Worm (Caenorhabditis elegans) whole organism, midembryonic: Measurements from ENCODE around the gene coq-5.

Experiments
- T22C8.4 ChIP-seq: fragments of 200-800 bp; sonication (Bioruptor generic); IDR thresholded peaks from 2 replicates; pipeline ENCODE4 v1.3.6; 2022; ENCODE audit warnings: missing genetic modification characterization, missing compliant biosample characterization
- cog-1 ChIP-seq: sonication (generic microtip); optimal IDR thresholded peaks from 2 replicates; lab custom pipeline; 2016; ENCODE audit warnings: missing genetic modification characterization, missing compliant biosample characterization
- flt-1 ChIP-seq: fragments of 200-800 bp; sonication (Bioruptor generic); IDR thresholded peaks from 2 replicates; pipeline ENCODE4 v1.3.6; 2022; ENCODE audit warnings: missing genetic modification characterization, missing compliant biosample characterization
- klf-2 ChIP-seq: fragments of 200-800 bp; sonication (Bioruptor generic); conservative IDR thresholded peaks from 2 replicates; pipeline ENCODE4 v1.3.6; 2022; ENCODE audit warnings: missing genetic modification reagents, missing genetic modification characterization, missing compliant biosample characterization
- med-1 ChIP-seq: sonication (generic microtip); optimal IDR thresholded peaks from 2 replicates; lab custom pipeline; 2017; ENCODE audit warnings: missing genetic modification characterization, mild to moderate bottlenecking, missing compliant biosample characterization, antibody characterized with exemption, missing genetic modification reagents; ENCODE audit not compliant: insufficient read depth
- ref-1 ChIP-seq: fragments of 200-800 bp; sonication (Bioruptor generic); conservative IDR thresholded peaks from 2 replicates; pipeline ENCODE4 v1.3.6; 2022; ENCODE audit warnings: missing genetic modification reagents, missing genetic modification characterization, missing compliant biosample characterization
- tab-1 ChIP-seq: fragments of 200-800 bp; sonication (Bioruptor generic); IDR thresholded peaks from 2 replicates; pipeline ENCODE4 v1.3.6; 2022; ENCODE audit warnings: missing genetic modification characterization, missing compliant biosample characterization
- ztf-23 ChIP-seq: fragments of 200-800 bp; sonication (Bioruptor generic); IDR thresholded peaks from 2 replicates; pipeline ENCODE4 v1.3.6; 2022; ENCODE audit warnings: missing genetic modification reagents, missing genetic modification characterization, missing compliant biosample characterization
- ztf-29 ChIP-seq: fragments of 200-800 bp; sonication (Bioruptor generic); IDR thresholded peaks from 2 replicates; pipeline ENCODE4 v1.3.6; 2022; ENCODE audit warnings: missing genetic modification reagents, missing genetic modification characterization, missing compliant biosample characterization

Gene coq-5

DNA sequence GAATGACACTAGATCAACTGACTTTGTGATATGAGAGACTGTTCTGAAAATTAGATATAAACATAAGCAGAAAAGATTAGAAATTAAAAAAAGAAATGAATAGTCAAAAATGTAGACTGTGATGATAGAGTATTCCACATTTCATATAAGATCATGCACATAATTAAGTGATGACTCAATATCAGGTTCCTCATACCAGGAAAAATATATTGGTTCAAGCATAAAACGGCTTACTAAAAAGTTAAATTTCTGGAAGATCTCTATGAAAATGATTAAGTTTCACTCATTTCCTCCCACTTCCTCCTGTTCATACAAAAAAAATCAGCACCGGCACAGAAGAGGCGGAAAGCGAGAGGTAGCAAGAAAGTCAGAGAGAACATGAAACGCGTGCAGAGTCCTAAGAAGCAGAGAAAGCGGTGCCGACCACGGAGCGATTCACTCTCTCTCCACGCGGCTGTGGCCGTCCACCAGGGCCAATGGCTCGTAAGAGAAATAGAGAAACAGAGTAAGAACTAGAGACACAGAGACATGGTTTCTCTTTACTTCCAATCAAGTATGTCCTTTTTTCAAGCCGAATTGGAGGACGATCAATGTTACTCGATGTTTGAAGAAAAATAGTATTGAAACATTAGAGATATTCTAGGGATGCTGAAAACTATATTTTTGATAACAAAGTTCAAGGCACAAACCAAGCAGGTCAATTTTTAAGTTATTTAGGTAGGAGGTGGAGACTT is 33.5 kb upstream of the coq-5 start, which contains the start of the genes ZK688.5 and fahd-1:
Gene ZK688.5 (minus strand): TSS at position 51 of the 734 bp plus-strand sequence.
Gene fahd-1 (plus strand): TSS at position 684 of the 734 bp plus-strand sequence.
- TF ChIP-seq ztf-23 (GFP tag; lab: Robert Waterston, UW) = 0 out of 2 replicates have a peak, but pooled peaks have one; percentile 51
- TF ChIP-seq cog-1 (tag; lab: Kevin White, UChicago) = peak; percentile 10
- no peak for TF ChIP-seq med-1 (GFP tag; lab: Kevin White, UChicago)
- TF ChIP-seq klf-2 (GFP tag; lab: Robert Waterston, UW) = no peak

DNA sequence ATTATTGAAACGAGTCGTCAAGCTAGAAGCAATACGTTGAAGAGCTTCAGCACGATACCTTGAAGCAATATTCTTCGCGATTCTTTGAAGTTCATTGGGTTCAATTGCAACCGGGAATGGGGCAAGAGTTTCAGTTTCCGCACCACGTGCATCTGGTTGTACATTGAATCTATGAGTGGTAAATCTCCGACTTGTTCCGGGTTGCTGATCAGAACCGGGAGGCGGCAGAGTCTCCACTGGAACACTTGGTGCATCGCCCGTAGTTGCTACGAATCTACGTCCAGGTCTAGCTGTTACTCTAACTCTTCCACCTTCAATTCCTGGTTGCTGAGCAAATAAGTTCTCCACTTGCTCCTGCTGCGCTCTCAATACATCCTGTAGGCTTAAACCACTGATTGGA is 30.8 kb upstream of the coq-5 start:
- TF ChIP-seq klf-2 (GFP tag; lab: Robert Waterston, UW) (no peak), med-1 (GFP tag; lab: Kevin White, UChicago) (no peak), ztf-29 (no peak)

DNA sequence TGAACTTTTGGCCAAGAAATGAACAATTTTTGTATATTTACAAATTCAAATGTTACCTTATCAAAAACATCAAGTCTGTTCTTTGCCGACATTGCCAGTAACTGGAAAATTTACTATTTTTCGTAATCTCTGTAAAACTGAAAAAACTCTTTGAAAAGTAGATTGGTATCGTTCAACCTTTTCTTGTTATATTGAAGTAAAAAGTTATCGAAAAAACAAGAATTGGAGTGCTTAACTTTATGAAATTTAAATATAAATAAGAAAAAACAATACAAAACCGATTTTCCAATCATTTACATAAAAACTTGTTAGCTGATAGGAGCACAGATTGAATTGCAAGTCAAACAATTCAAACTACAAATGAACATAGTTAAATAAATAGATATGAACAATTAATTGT is 26.6 kb upstream of the coq-5 start, which contains the start of gene ZK688.11:
Gene ZK688.11 (minus strand): TSS at position 101 of the 400 bp plus-strand sequence.
- no peak for TF ChIP-seq ztf-23 (GFP tag; lab: Robert Waterston, UW)
- TF ChIP-seq ztf-29 = no peak
- no peak for TF ChIP-seq flt-1
- TF ChIP-seq T22C8.4 = no peak
- no peak for TF ChIP-seq med-1 (GFP tag; lab: Kevin White, UChicago)
- TF ChIP-seq ref-1 = no peak
- TF ChIP-seq klf-2 (GFP tag; lab: Robert Waterston, UW) = no peak
- TF ChIP-seq tab-1 (GFP tag; lab: Robert Waterston, UW) = no peak
- no peak for TF ChIP-seq cog-1 (tag; lab: Kevin White, UChicago)

DNA sequence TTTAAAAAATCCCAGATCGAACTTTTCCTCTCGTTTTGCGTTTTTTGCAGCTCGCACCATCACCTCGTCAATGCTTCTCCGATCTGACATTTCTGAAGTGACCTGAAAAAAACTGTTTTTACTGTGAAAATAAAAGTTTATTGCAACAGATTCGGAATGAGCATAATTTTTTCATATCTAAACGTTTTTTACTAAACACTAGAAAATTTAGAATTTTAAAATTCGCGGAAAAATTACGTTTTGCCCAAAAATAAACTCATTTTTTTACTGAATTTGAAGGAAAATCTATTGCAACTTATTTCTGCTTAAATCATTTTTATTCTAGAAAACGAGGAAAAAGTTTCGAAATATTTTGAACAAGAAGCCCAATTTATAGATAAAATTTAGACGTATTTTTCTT is 24.6 kb upstream of the coq-5 start, which contains the start of gene ZK688.9:
Gene ZK688.9 (minus strand): TSS at position 101 of the 400 bp plus-strand sequence.
- TF ChIP-seq tab-1 (GFP tag; lab: Robert Waterston, UW) (no peak), med-1 (GFP tag; lab: Kevin White, UChicago) (no peak), T22C8.4 (no peak), ref-1 (no peak), ztf-29 (no peak), ztf-23 (GFP tag; lab: Robert Waterston, UW) (no peak), cog-1 (tag; lab: Kevin White, UChicago) (no peak), flt-1 (no peak), klf-2 (GFP tag; lab: Robert Waterston, UW) (no peak)

DNA sequence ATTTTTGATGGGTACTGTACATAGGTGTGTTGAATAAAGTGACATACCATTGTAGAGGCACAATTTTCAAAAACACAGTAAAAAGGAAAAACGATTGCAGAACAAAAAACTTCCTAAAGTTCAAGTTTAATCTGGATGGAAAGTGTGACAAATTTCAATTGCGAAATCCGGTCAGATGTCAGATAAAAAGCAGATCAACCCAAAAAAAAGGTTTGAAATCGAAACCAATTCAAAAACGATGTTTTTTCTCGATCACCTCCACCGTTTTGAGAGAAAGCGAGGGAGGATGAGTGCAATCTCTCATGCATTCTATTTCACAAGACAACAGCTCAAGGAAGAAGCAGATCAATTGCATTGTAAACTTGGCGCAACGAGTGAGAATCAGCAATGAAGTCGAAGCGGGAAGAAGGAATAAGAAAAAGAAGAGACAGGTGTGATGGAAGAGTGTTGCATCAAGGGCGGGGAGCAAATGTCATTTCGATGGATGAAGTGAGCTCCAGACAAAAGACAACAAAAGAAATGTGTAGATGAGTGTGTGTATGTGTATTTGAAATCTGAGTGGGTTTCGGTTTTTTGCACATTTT is 22.0 kb upstream of the coq-5 start:
- TF ChIP-seq cog-1 (tag; lab: Kevin White, UChicago) (no peak), ztf-29 (no peak), flt-1 (no peak)

DNA sequence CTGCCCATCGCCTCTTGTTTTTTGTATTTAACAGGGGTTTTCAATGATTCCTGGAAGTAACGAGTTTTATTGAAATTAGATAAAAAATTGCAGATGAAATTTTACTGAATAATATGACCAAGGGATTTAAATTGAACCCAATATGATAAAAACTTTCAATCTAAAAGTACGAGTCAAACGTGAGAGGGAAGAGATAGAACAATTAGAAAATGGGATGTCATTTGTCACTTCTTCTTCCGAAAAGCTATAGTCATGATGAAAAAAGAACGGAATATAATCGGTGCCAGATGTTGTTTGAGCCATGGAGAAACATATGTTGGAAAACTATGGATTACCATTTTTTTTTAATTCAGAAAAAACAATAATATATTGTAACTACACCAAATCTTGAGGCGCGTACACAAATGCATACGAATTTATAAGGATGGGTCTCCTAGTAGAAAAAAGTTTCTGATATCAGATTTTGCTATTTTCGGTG is 20.6 kb upstream of the coq-5 start, which contains the start of gene sup-18:
Gene sup-18 (minus strand): TSS at position 51 of the 478 bp plus-strand sequence.
- TF ChIP-seq ref-1 = no peak

DNA sequence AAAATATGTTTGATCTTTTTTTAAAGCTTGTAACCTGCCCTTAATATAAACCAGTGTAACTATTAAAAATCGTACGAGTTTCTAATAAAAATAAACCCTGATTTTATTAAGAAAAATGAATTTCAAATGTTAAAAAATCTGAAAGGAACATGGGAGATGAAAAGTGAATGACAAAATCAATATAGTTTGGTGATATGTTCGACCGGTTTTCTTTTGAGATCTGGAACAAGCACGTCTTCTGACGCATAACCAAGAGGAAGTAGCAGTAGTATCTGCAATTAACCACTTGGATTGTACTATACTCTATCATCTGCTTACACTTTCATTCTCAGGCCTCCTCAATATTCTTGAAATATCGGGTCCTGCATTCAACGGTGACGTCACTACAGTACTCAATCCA is 18.8 kb upstream of the coq-5 start:
- TF ChIP-seq klf-2 (GFP tag; lab: Robert Waterston, UW) (no peak), cog-1 (tag; lab: Kevin White, UChicago) (no peak), ztf-23 (GFP tag; lab: Robert Waterston, UW) (no peak), flt-1 (no peak), ztf-29 (no peak), ref-1 (no peak), tab-1 (GFP tag; lab: Robert Waterston, UW) (no peak), T22C8.4 (no peak), med-1 (GFP tag; lab: Kevin White, UChicago) (no peak)

DNA sequence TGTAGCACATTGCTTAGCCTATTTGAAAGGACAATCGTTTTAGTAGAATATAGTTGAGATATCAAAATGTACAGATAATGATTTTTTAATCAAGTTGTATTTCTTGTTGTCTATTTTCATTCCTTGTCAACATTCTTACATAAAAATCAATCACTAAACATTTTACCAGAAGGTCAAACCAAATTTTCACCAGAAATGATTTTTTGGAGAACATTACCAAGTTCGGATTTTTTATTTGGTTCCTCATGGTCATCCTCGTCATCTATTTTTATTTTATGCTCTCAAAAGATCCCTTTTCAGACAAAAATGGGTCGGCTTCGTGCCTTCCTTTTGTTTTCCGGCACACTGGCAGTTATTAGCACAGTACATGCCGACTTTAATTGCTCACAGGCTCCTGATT is 15.2 kb upstream of the coq-5 start, which contains the start of gene tyr-1:
Gene tyr-1 (plus strand): TSS at position 301 of the 400 bp plus-strand sequence.
- TF ChIP-seq flt-1 = no peak

DNA sequence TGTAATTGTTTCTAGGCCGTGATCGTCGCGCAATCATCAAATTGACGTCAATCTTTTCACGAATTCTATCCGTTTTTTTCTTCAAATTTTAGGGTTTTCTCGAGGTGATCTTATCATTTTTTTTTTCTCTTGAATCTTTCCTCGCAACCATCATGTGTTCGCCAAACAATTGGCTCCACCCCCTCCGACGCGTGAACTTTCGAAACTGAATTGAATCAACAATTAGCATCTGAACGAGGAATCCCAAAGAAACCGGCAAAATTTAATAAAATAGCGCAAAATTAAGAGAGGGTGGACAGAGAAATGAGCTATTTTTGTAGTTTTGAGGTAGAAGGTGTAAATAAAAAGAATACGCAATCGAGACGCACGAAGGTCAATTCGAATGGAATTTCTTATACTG is 14.5 kb upstream of the coq-5 start:
- TF ChIP-seq flt-1 = no peak
- TF ChIP-seq T22C8.4 = no peak
- no peak for TF ChIP-seq ztf-23 (GFP tag; lab: Robert Waterston, UW)
- TF ChIP-seq klf-2 (GFP tag; lab: Robert Waterston, UW) = no peak
- no peak for TF ChIP-seq cog-1 (tag; lab: Kevin White, UChicago)
- TF ChIP-seq ref-1 = no peak
- TF ChIP-seq tab-1 (GFP tag; lab: Robert Waterston, UW) = no peak
- no peak for TF ChIP-seq ztf-29
- no peak for TF ChIP-seq med-1 (GFP tag; lab: Kevin White, UChicago)

DNA sequence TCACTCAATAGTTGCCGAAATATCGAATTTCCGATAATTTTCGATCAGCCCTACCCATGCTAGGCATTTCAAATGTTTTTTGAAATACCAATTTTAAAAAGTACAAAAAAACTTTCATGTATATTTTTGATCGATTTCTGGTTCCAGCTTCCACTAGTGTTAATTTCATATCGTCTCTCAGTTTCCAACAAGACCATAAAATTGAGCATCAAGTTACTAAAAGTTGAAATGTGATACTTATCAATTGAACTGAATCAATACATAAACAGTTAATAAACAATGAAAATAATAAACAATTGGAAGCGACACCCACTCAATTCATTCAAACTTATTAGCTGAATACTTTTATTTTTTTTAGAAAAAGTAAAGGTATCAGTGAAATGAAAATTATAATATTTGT is 7.9 kb upstream of the coq-5 start, which contains the start of gene cup-4:
Gene cup-4 (plus strand): TSS at position 301 of the 400 bp plus-strand sequence.
- TF ChIP-seq ref-1 (no peak), tab-1 (GFP tag; lab: Robert Waterston, UW) (no peak), ztf-29 (no peak), klf-2 (GFP tag; lab: Robert Waterston, UW) (no peak), T22C8.4 (no peak), cog-1 (tag; lab: Kevin White, UChicago) (no peak), ztf-23 (GFP tag; lab: Robert Waterston, UW) (no peak), flt-1 (no peak), med-1 (GFP tag; lab: Kevin White, UChicago) (no peak)
